Worm (Caenorhabditis elegans) whole organism, L4/young adult: ENCODE measurements around the gene D1054.8.

Source experiments
- W03F9.2 ChIP-seq: fragments of 150-350 bp; optimal IDR thresholded peaks from 2 replicates; lab custom pipeline; 2014; ENCODE audit warnings: missing biosample characterization, missing genetic modification characterization
- dao-5 ChIP-seq: sonication (generic microtip); optimal IDR thresholded peaks from 2 replicates; lab custom pipeline; 2016; ENCODE audit warnings: missing genotype, missing genetic modification characterization, moderate library complexity, missing compliant biosample characterization
- him-1 ChIP-seq: sonication (generic microtip); optimal IDR thresholded peaks from 2 replicates; lab custom pipeline; 2016; ENCODE audit warnings: missing genotype, missing genetic modification reagents, missing genetic modification characterization, missing compliant biosample characterization

D1054.8 gene

DNA sequence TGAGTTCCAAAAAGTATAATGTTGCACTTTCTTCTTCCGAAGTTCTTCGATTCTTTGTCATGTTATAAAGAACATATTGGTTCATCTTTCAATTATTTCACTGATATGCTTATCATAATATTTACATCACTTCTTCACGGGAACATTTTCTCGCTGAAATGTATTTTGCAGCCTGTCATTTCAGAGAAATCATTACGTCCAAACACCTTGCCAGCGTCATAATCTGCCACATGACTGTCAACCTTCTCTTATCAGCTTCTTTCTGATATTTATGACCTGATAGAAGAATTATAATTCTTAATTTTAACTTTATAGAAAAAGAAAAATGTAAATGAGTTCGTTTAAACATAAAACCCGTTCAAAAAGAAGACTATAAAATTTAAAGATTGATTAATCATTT is 17.9 kb downstream of the D1054.8 start:
- TF ChIP-seq dao-5 (tag; lab: Kevin White, UChicago) (no peak), W03F9.2 (peak; percentile 1)

DNA sequence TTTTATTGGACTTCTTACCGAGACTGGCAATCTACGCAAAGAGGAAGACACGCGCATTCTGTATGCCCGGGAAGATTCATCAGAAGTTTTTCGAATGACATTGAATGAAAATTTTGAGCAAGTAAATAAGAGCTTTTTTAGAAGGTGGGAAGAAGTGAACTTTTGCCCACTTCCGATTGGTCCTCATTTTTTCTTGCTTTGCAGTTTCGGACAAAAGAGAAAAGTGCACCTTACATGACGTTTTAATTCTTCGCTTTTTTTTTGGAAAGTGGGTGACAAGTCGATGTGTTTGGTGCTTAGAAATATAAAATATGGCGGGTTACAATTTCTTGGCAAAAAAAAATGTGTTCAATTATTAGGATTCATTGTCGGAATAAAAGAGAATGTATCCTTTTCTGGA is 20.3 kb downstream of the D1054.8 start, which contains the start of gene secs-1:
Gene secs-1 (minus strand): TSS at position 101 of the 400 bp plus-strand sequence.
- no peak for TF ChIP-seq dao-5 (tag; lab: Kevin White, UChicago)
- TF ChIP-seq him-1 (tag; lab: Kevin White, UChicago) = no peak
- no peak for TF ChIP-seq W03F9.2

ce11 chrV:10805934-10806333 is 21.8 kb downstream of the D1054.8 start, which contains the start of gene prp-38:
prp-38 (minus strand) TSS chrV:10806034.
- no peak for TF ChIP-seq W03F9.2
- TF ChIP-seq him-1 (tag; lab: Kevin White, UChicago) = no peak
- no peak for TF ChIP-seq dao-5 (tag; lab: Kevin White, UChicago)

DNA sequence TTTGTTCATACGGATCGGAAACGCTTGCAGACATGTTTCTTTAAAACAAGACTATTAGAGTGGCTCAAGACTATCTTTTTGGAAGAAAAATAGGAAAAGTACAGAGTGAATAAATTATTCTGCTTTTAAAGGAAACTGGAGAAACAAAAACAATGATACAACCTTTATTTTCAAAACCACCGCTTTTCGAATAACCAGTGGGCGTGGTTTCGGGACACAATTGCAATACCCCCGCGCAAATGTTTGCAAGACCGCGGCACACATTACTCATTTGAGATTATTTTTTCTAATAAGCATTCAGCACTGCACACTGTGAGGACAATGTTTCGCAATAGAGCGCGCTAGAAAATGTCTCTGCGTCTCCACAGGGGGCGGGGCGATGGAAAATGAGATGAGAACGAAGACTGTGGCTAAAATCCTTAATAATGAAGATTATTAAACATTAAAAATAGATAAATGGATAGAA is 23.8 kb downstream of the D1054.8 start, which contains the start of gene plrg-1:
Gene plrg-1 (minus strand): TSS at position 51 of the 466 bp plus-strand sequence.
- TF ChIP-seq him-1 (tag; lab: Kevin White, UChicago) (peak; percentile 33), dao-5 (tag; lab: Kevin White, UChicago) (peak; percentile 29), W03F9.2 (peak; percentile 92)

ce11 chrV:10811763-10812162 is 27.7 kb downstream of the D1054.8 start, which contains the start of gene C29A12.22:
C29A12.22 (plus strand) TSS chrV:10812063.
- TF ChIP-seq dao-5 (tag; lab: Kevin White, UChicago) = no peak
- TF ChIP-seq him-1 (tag; lab: Kevin White, UChicago) = no peak
- TF ChIP-seq W03F9.2 = no peak

DNA sequence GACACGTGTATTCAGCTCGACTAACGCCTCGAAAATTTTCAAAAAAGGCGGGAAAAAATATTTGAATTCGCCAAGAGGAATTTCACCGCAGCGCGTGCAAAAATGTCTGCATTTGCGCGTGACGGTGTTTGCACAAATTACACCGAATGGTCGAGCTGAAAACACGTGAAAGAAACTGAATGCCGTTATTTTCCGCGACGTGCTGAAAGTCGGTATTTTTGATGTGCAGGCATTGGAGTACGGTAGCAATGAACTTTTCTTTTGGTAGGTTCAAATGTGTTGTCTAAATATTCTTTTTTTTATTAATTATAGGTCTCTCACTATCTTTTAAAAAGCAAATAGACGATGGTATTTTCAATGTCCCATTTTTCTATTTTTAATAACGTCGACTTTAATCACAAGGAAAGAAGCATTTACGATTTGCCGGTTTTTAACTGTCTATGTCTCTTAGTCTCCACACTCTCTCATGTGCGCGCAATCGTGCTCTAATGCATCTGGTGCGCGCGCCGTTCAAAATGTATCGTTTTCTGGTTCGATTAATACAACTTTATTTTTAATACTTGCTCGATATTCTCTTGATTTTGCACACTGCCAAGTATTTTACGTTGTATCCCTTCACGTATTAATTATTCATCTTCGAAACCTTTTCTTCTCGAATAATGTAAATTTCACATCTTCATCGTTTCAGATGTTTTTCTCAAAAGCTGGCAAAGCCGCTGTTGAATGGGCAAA is 29.5 kb downstream of the D1054.8 start, which contains the start of the genes C29A12.1 and lig-1:
Gene C29A12.1 (minus strand): TSS at position 63 of the 732 bp plus-strand sequence.
Gene lig-1 (plus strand): TSS at position 682 of the 732 bp plus-strand sequence.
- TF ChIP-seq dao-5 (tag; lab: Kevin White, UChicago) (no peak), W03F9.2 (peak; percentile 21), him-1 (tag; lab: Kevin White, UChicago) (no peak)

ce11 chrV:10814333-10814732 is 30.2 kb downstream of the D1054.8 start:
- TF ChIP-seq dao-5 (tag; lab: Kevin White, UChicago) = no peak
- TF ChIP-seq him-1 (tag; lab: Kevin White, UChicago) = no peak
- no peak for TF ChIP-seq W03F9.2

ce11 chrV:10816831-10817230 is 32.7 kb downstream of the D1054.8 start:
- TF ChIP-seq dao-5 (tag; lab: Kevin White, UChicago) (no peak), W03F9.2 (no peak), him-1 (tag; lab: Kevin White, UChicago) (no peak)

ce11 chrV:10818498-10818897 is 34.4 kb downstream of the D1054.8 start:
- TF ChIP-seq dao-5 (tag; lab: Kevin White, UChicago) (no peak), W03F9.2 (no peak), him-1 (tag; lab: Kevin White, UChicago) (no peak)

ce11 chrV:10824711-10825110 is 40.6 kb downstream of the D1054.8 start, which contains the start of gene nrx-1:
nrx-1 (plus strand) TSS chrV:10825011.
- TF ChIP-seq him-1 (tag; lab: Kevin White, UChicago) = no peak
- TF ChIP-seq W03F9.2 = no peak
- no peak for TF ChIP-seq dao-5 (tag; lab: Kevin White, UChicago)

DNA sequence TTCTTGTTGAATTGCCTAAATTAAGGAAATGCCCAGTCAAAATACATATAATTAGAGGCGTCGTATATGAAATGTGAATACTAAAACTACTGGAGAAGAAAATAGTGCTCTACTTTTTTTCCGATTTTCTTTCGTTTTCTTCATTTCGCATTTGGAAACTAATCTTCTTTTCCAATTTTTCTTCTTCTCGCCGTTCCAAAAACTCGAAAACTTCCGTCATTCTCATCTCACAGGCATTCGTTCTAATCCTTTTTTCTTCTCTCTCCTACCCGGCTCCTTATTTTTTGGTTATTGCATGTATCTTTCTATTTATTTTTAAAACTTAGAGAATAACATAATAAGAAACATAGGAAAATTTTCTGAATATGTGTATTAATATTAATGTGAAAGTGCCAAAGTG is 48.8 kb downstream of the D1054.8 start:
- no peak for TF ChIP-seq him-1 (tag; lab: Kevin White, UChicago)
- no peak for TF ChIP-seq W03F9.2
- no peak for TF ChIP-seq dao-5 (tag; lab: Kevin White, UChicago)

DNA sequence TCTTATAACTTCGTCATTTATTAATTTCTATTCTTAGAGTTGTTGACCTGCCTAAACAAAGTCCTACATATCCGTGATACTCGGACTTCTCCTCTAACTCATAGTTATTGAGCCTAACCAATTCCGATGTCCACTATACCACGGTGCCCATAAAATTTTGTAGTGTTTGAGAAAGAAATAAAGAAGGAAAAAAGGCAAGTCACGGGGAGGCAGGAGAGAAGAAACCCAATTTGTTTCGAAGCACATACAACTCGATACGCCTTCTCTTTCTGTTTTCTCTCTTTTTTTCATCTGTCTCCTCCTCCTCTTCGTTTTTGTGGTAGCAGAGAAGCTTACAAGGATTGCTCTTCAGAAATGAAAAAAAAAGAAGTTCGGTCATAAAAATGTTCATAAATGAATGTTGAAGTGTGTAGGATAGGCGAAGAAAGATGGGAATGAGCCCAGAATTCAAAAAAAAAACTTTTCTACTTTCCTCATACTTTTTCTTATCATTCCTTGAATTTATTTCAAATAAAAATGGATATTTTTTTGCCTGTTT is 50.6 kb downstream of the D1054.8 start:
- TF ChIP-seq W03F9.2 (no peak), him-1 (tag; lab: Kevin White, UChicago) (no peak), dao-5 (tag; lab: Kevin White, UChicago) (no peak)
